Fruit fly (Drosophila melanogaster) whole organism, adult: ENCODE measurements around the gene tipE.

ENCODE experiments used
- CG11617 ChIP-seq: fragments of 200-800 bp; sonication (Bioruptor generic); optimal IDR thresholded peaks from 2 replicates; lab custom pipeline; 2017; ENCODE audit warnings: mild to moderate bottlenecking, missing biosample characterization, missing genetic modification reagents, missing genetic modification characterization
- CG12768 ChIP-seq: fragments of 200-800 bp; sonication (Bioruptor generic); optimal IDR thresholded peaks from 2 replicates; lab custom pipeline; 2017; ENCODE audit warnings: missing biosample characterization, missing genetic modification characterization, mild to moderate bottlenecking, moderate library complexity, missing genetic modification reagents
- CG14711 ChIP-seq: fragments of 200-800 bp; sonication (Bioruptor generic); optimal IDR thresholded peaks from 2 replicates; lab custom pipeline; 2018; ENCODE audit warnings: missing biosample characterization, mild to moderate bottlenecking, missing genetic modification characterization, moderate library complexity
- CG1620 ChIP-seq: fragments of 200-800 bp; sonication (Bioruptor generic); optimal IDR thresholded peaks from 2 replicates; lab custom pipeline; 2016; ENCODE audit warnings: missing biosample characterization, missing genetic modification characterization
- CG33017 ChIP-seq: fragments of 200-800 bp; sonication (Bioruptor generic); optimal IDR thresholded peaks from 2 replicates; lab custom pipeline; 2018; ENCODE audit warnings: missing biosample characterization, mild to moderate bottlenecking, missing genetic modification characterization, moderate library complexity
- CG5204 ChIP-seq: fragments of 200-800 bp; sonication (Bioruptor generic); optimal IDR thresholded peaks from 2 replicates; lab custom pipeline; 2016; ENCODE audit warnings: missing biosample characterization, missing genetic modification characterization
- CG7045 ChIP-seq: fragments of 200-800 bp; sonication (Bioruptor generic); optimal IDR thresholded peaks from 2 replicates; lab custom pipeline; 2017; ENCODE audit warnings: missing biosample characterization, mild to moderate bottlenecking, missing genetic modification characterization
- CG7101 ChIP-seq: fragments of 200-800 bp; sonication (Bioruptor generic); optimal IDR thresholded peaks from 2 replicates; lab custom pipeline; 2018; ENCODE audit warnings: missing biosample characterization, mild to moderate bottlenecking, missing genetic modification characterization, moderate library complexity
- Clk ChIP-seq: fragments of 200-800 bp; sonication (Bioruptor generic); optimal IDR thresholded peaks from 2 replicates; lab custom pipeline; 2017; ENCODE audit warnings: missing biosample characterization, missing genetic modification characterization
- Crg-1 ChIP-seq: fragments of 200-800 bp; sonication (Bioruptor generic); optimal IDR thresholded peaks from 2 replicates; lab custom pipeline; 2016; ENCODE audit warnings: missing biosample characterization, missing genetic modification characterization
- Hr96 ChIP-seq: fragments of 200-800 bp; sonication (Bioruptor generic); optimal IDR thresholded peaks from 2 replicates; lab custom pipeline; 2016; ENCODE audit warnings: missing biosample characterization, missing genetic modification characterization
- Mnt ChIP-seq: fragments of 200-800 bp; sonication (Bioruptor generic); optimal IDR thresholded peaks from 2 replicates; lab custom pipeline; 2016; ENCODE audit warnings: missing biosample characterization, mild to moderate bottlenecking, missing genetic modification characterization
- bab1 ChIP-seq: fragments of 200-800 bp; sonication (Bioruptor generic); optimal IDR thresholded peaks from 3 replicates; lab custom pipeline; 2019; ENCODE audit warnings: missing biosample characterization, mild to moderate bottlenecking, missing genetic modification characterization, moderate library complexity
- cic ChIP-seq: fragments of 200-800 bp; sonication (Bioruptor generic); optimal IDR thresholded peaks from 2 replicates; lab custom pipeline; 2017; ENCODE audit warnings: missing biosample characterization, mild to moderate bottlenecking, missing genetic modification characterization, moderate library complexity
- cnc ChIP-seq, 2 experiments: fragments of >200 bp; optimal IDR thresholded peaks; 2 replicates each; lab custom pipeline; 2017
- kay ChIP-seq: fragments of 200-800 bp; sonication (Bioruptor generic); peaks from one replicate; lab custom pipeline; 2016; ENCODE audit warnings: missing biosample characterization, missing genetic modification characterization, borderline replicate concordance
- ovo ChIP-seq: fragments of 200-800 bp; sonication (Bioruptor generic); optimal IDR thresholded peaks from 2 replicates; lab custom pipeline; 2016; ENCODE audit warnings: missing biosample characterization, missing genetic modification characterization
- pad ChIP-seq: fragments of 200-800 bp; sonication (Bioruptor generic); optimal IDR thresholded peaks from 3 replicates; lab custom pipeline; 2017; ENCODE audit warnings: missing biosample characterization, missing genetic modification characterization, mild to moderate bottlenecking, moderate library complexity, missing genetic modification reagents
- tj ChIP-seq: fragments of 200-800 bp; sonication (Bioruptor generic); optimal IDR thresholded peaks from 3 replicates; lab custom pipeline; 2017; ENCODE audit warnings: missing biosample characterization, mild to moderate bottlenecking, missing genetic modification characterization, moderate library complexity
- toe ChIP-seq: fragments of 200-800 bp; sonication (Bioruptor generic); optimal IDR thresholded peaks from 2 replicates; lab custom pipeline; 2016; ENCODE audit warnings: missing biosample characterization, missing genetic modification characterization

Gene tipE

dm6 chr3L:4157852-4158251 lies 30.4 kb upstream of the tipE start:
- no peak for TF ChIP-seq CG12768 (GFP tag; lab: Kevin White, UChicago)
- no peak for TF ChIP-seq CG5204 (GFP tag; lab: Kevin White, UChicago)
- no peak for TF ChIP-seq cnc (optimal IDR thresholded peaks at IDR 0.05; lab: Kevin White, UChicago)
- TF ChIP-seq Mnt (GFP tag; lab: Kevin White, UChicago): no peak
- no peak for TF ChIP-seq kay

dm6 chr3L:4158361-4158760 lies 29.9 kb upstream of the tipE start:
- no peak for TF ChIP-seq CG12768 (GFP tag; lab: Kevin White, UChicago)
- TF ChIP-seq CG1620 (GFP tag; lab: Kevin White, UChicago): no peak
- TF ChIP-seq tj (GFP tag; lab: Kevin White, UChicago): no peak
- TF ChIP-seq Mnt (GFP tag; lab: Kevin White, UChicago): no peak
- no peak for TF ChIP-seq Clk (GFP tag; lab: Kevin White, UChicago)
- TF ChIP-seq bab1 (GFP tag; lab: Kevin White, UChicago): no peak
- TF ChIP-seq CG7045: no peak
- TF ChIP-seq CG5204 (GFP tag; lab: Kevin White, UChicago): no peak
- TF ChIP-seq cic: no peak
- no peak for TF ChIP-seq toe
- no peak for TF ChIP-seq CG7101 (tag; lab: Kevin White, UChicago)
- TF ChIP-seq CG33017 (tag; lab: Kevin White, UChicago): no peak
- TF ChIP-seq pad (GFP tag; lab: Kevin White, UChicago): no peak
- no peak for TF ChIP-seq ovo (GFP tag; lab: Kevin White, UChicago)
- no peak for TF ChIP-seq CG11617 (GFP tag; lab: Kevin White, UChicago)
- no peak for TF ChIP-seq CG14711 (tag; lab: Kevin White, UChicago)
- no peak for TF ChIP-seq Crg-1 (GFP tag; lab: Kevin White, UChicago)

- TF ChIP-seq CG33017 (tag; lab: Kevin White, UChicago) (no peak), pad (GFP tag; lab: Kevin White, UChicago) (no peak), kay (no peak), toe (no peak), CG1620 (GFP tag; lab: Kevin White, UChicago) (no peak), CG7045 (no peak), cic (no peak), Clk (GFP tag; lab: Kevin White, UChicago) (no peak), tj (GFP tag; lab: Kevin White, UChicago) (no peak), CG14711 (tag; lab: Kevin White, UChicago) (no peak), CG12768 (GFP tag; lab: Kevin White, UChicago) (no peak), CG11617 (GFP tag; lab: Kevin White, UChicago) (no peak), ovo (GFP tag; lab: Kevin White, UChicago) (no peak), Hr96 (no peak), bab1 (GFP tag; lab: Kevin White, UChicago) (no peak), Crg-1 (GFP tag; lab: Kevin White, UChicago) (no peak), CG7101 (tag; lab: Kevin White, UChicago) (no peak), Mnt (GFP tag; lab: Kevin White, UChicago) (no peak), CG5204 (GFP tag; lab: Kevin White, UChicago) (no peak)
These were observed 29.0 kb upstream of the tipE start for dm6 chr3L:4159264-4159663.

dm6 chr3L:4160926-4161325 lies 27.4 kb upstream of the tipE start, which contains the start of gene nab:
TSS of gene nab (minus strand) at chr3L:4160932.
- TF ChIP-seq pad (GFP tag; lab: Kevin White, UChicago) (no peak), kay (no peak), cnc (optimal IDR thresholded peaks at IDR 0.05; lab: Kevin White, UChicago) (no peak), CG33017 (tag; lab: Kevin White, UChicago) (no peak), toe (no peak), ovo (GFP tag; lab: Kevin White, UChicago) (no peak), CG7101 (tag; lab: Kevin White, UChicago) (no peak), CG14711 (tag; lab: Kevin White, UChicago) (no peak), CG5204 (GFP tag; lab: Kevin White, UChicago) (no peak), bab1 (GFP tag; lab: Kevin White, UChicago) (no peak), CG11617 (GFP tag; lab: Kevin White, UChicago) (no peak), Crg-1 (GFP tag; lab: Kevin White, UChicago) (no peak), CG7045 (no peak), CG1620 (GFP tag; lab: Kevin White, UChicago) (no peak), tj (GFP tag; lab: Kevin White, UChicago) (no peak), CG12768 (GFP tag; lab: Kevin White, UChicago) (no peak), Clk (GFP tag; lab: Kevin White, UChicago) (no peak), cic (no peak), Hr96 (no peak)

dm6 chr3L:4167353-4167842 lies 20.9 kb upstream of the tipE start, which contains the start of gene mas:
TSS of gene mas (minus strand) at chr3L:4167464.
- TF ChIP-seq Hr96 (no peak), CG1620 (GFP tag; lab: Kevin White, UChicago) (no peak), toe (no peak), CG7045 (no peak), Clk (GFP tag; lab: Kevin White, UChicago) (no peak), cic (no peak), ovo (GFP tag; lab: Kevin White, UChicago) (no peak), bab1 (GFP tag; lab: Kevin White, UChicago) (no peak), CG11617 (GFP tag; lab: Kevin White, UChicago) (no peak), CG7101 (tag; lab: Kevin White, UChicago) (no peak), CG33017 (tag; lab: Kevin White, UChicago) (no peak), CG12768 (GFP tag; lab: Kevin White, UChicago) (no peak), Crg-1 (GFP tag; lab: Kevin White, UChicago) (no peak), pad (GFP tag; lab: Kevin White, UChicago) (no peak), Mnt (GFP tag; lab: Kevin White, UChicago) (no peak), CG5204 (GFP tag; lab: Kevin White, UChicago) (no peak), CG14711 (tag; lab: Kevin White, UChicago) (no peak), kay (no peak)
